Fruit fly (Drosophila melanogaster) whole organism, prepupa: Measurements from ENCODE around the gene CG7739.

Experiments
- Blimp-1 ChIP-seq: fragments of 200-800 bp; sonication (Bioruptor generic); optimal IDR thresholded peaks from 3 replicates; lab custom pipeline; 2017; ENCODE audit warnings: missing biosample characterization, missing genetic modification characterization, mild to moderate bottlenecking, moderate library complexity, missing genetic modification reagents
- CG10631 ChIP-seq: fragments of 200-800 bp; sonication (Bioruptor generic); optimal IDR thresholded peaks from 2 replicates; lab custom pipeline; 2016; ENCODE audit warnings: missing biosample characterization, missing genetic modification characterization
- CG10669 ChIP-seq: fragments of 200-800 bp; sonication (Bioruptor generic); optimal IDR thresholded peaks from 3 replicates; lab custom pipeline; 2018; ENCODE audit warnings: missing biosample characterization, mild to moderate bottlenecking, missing genetic modification characterization, moderate library complexity
- CG11294 ChIP-seq: fragments of 200-800 bp; sonication (Bioruptor generic); IDR thresholded peaks from 2 replicates; pipeline ENCODE4 v1.3.6; 2022; ENCODE audit warnings: missing biosample characterization, missing genetic modification characterization
- CG11762 ChIP-seq: fragments of 200-800 bp; sonication (Bioruptor generic); optimal IDR thresholded peaks from 3 replicates; lab custom pipeline; 2016; ENCODE audit warnings: missing biosample characterization, missing genetic modification characterization; ENCODE audit not compliant: insufficient read depth
- CG15336 ChIP-seq: fragments of 200-800 bp; sonication (Bioruptor generic); IDR thresholded peaks from 2 replicates; pipeline ENCODE4 v1.3.6; 2022; ENCODE audit warnings: missing biosample characterization, missing genetic modification characterization
- CG1621 ChIP-seq: fragments of 200-800 bp; sonication (Bioruptor generic); optimal IDR thresholded peaks from 3 replicates; lab custom pipeline; 2018; ENCODE audit warnings: missing biosample characterization, mild to moderate bottlenecking, missing genetic modification characterization
- CG16779 ChIP-seq: fragments of 200-800 bp; sonication (Bioruptor generic); optimal IDR thresholded peaks from 3 replicates; lab custom pipeline; 2017; ENCODE audit warnings: missing biosample characterization, mild to moderate bottlenecking, missing genetic modification characterization
- CG3032 ChIP-seq: fragments of 200-800 bp; optimal IDR thresholded peaks from 2 replicates; lab custom pipeline; 2019; ENCODE audit warnings: missing biosample characterization, mild to moderate bottlenecking, missing genetic modification characterization, moderate library complexity
- CG31627 ChIP-seq: fragments of 200-800 bp; sonication (Bioruptor generic); optimal IDR thresholded peaks from 3 replicates; lab custom pipeline; 2016; ENCODE audit warnings: missing biosample characterization, missing genetic modification characterization
- CG32006 ChIP-seq: fragments of 200-800 bp; sonication (Bioruptor generic); optimal IDR thresholded peaks from 3 replicates; lab custom pipeline; 2017; ENCODE audit warnings: missing biosample characterization, mild to moderate bottlenecking, missing genetic modification characterization
- CG34406 ChIP-seq: fragments of 200-800 bp; sonication (Bioruptor generic); optimal IDR thresholded peaks from 3 replicates; lab custom pipeline; 2016; ENCODE audit warnings: missing biosample characterization, missing genetic modification characterization
- CG3919 ChIP-seq: fragments of 200-800 bp; sonication (Bioruptor generic); optimal IDR thresholded peaks from 3 replicates; lab custom pipeline; 2016; ENCODE audit warnings: missing biosample characterization, missing genetic modification characterization
- CG4318 ChIP-seq: fragments of 200-800 bp; sonication (Bioruptor generic); optimal IDR thresholded peaks from 3 replicates; lab custom pipeline; 2017; ENCODE audit warnings: missing biosample characterization, mild to moderate bottlenecking, missing genetic modification characterization
- CG6163 ChIP-seq: fragments of 200-800 bp; sonication (Bioruptor generic); IDR thresholded peaks from 3 replicates; pipeline ENCODE4 v1.3.6; 2022; ENCODE audit warnings: missing biosample characterization, missing genetic modification characterization
- CG6276 ChIP-seq: fragments of 200-800 bp; sonication (Bioruptor generic); optimal IDR thresholded peaks from 2 replicates; lab custom pipeline; 2017; ENCODE audit warnings: missing biosample characterization, mild to moderate bottlenecking, missing genetic modification characterization
- CG6808 ChIP-seq: fragments of 200-800 bp; sonication (Bioruptor generic); optimal IDR thresholded peaks from 3 replicates; lab custom pipeline; 2017; ENCODE audit warnings: missing biosample characterization, missing genetic modification characterization, mild to moderate bottlenecking, moderate library complexity, missing genetic modification reagents
- CG6854 ChIP-seq: fragments of 200-800 bp; sonication (Bioruptor generic); optimal IDR thresholded peaks from 2 replicates; lab custom pipeline; 2017; ENCODE audit warnings: missing biosample characterization, mild to moderate bottlenecking, missing genetic modification characterization
- CG7368 ChIP-seq: fragments of 200-800 bp; sonication (Bioruptor generic); optimal IDR thresholded peaks from 3 replicates; lab custom pipeline; 2016; ENCODE audit warnings: missing biosample characterization, missing genetic modification characterization
- CG8119 ChIP-seq: fragments of 200-800 bp; sonication (Bioruptor generic); IDR thresholded peaks from 3 replicates; pipeline ENCODE4 v1.3.6; 2022; ENCODE audit warnings: missing biosample characterization, missing genetic modification characterization
- CG8319 ChIP-seq: fragments of 200-800 bp; sonication (Bioruptor generic); optimal IDR thresholded peaks from 3 replicates; lab custom pipeline; 2016; ENCODE audit warnings: missing biosample characterization, missing genetic modification characterization
- Eip75B ChIP-seq: fragments of 200-800 bp; sonication (Bioruptor generic); optimal IDR thresholded peaks from 3 replicates; lab custom pipeline; 2016; ENCODE audit warnings: missing biosample characterization, missing genetic modification characterization
- Eip78C ChIP-seq: fragments of 200-800 bp; sonication (Bioruptor generic); peaks from one replicate; lab custom pipeline; 2016; ENCODE audit warnings: missing biosample characterization, missing genetic modification characterization
- Eip93F ChIP-seq: fragments of 200-800 bp; sonication (Bioruptor generic); optimal IDR thresholded peaks from 2 replicates; lab custom pipeline; 2016; ENCODE audit warnings: missing biosample characterization, mild to moderate bottlenecking, missing genetic modification characterization
- Ets21C ChIP-seq: fragments of 200-800 bp; sonication (Bioruptor generic); optimal IDR thresholded peaks from 3 replicates; lab custom pipeline; 2016; ENCODE audit warnings: missing biosample characterization, missing genetic modification characterization
- Ets96B ChIP-seq: fragments of 200-800 bp; optimal IDR thresholded peaks from 2 replicates; lab custom pipeline; 2019; ENCODE audit warnings: missing biosample characterization, mild to moderate bottlenecking, missing genetic modification characterization, moderate library complexity
- Gug ChIP-seq: fragments of 200-800 bp; sonication (Bioruptor generic); IDR thresholded peaks from 2 replicates; pipeline ENCODE4 v1.3.6; 2022; ENCODE audit warnings: missing biosample characterization, missing genetic modification characterization
- Hr38 ChIP-seq: sonication (Bioruptor generic); optimal IDR thresholded peaks from 2 replicates; lab custom pipeline; 2016; ENCODE audit warnings: missing biosample characterization, missing genetic modification characterization
- Hr39 ChIP-seq: fragments of 200-800 bp; sonication (Bioruptor generic); optimal IDR thresholded peaks from 2 replicates; lab custom pipeline; 2016; ENCODE audit warnings: missing biosample characterization, missing genetic modification characterization
- Hr4 ChIP-seq: fragments of 200-800 bp; sonication (Bioruptor generic); optimal IDR thresholded peaks from 3 replicates; lab custom pipeline; 2016; ENCODE audit warnings: missing biosample characterization, missing genetic modification characterization
- Met ChIP-seq: fragments of 200-800 bp; sonication (Bioruptor generic); optimal IDR thresholded peaks from 3 replicates; lab custom pipeline; 2016; ENCODE audit warnings: missing biosample characterization, missing genetic modification characterization
- OdsH ChIP-seq: fragments of 200-800 bp; sonication (Bioruptor generic); optimal IDR thresholded peaks from 3 replicates; lab custom pipeline; 2016; ENCODE audit warnings: missing biosample characterization, missing genetic modification characterization
- Smox ChIP-seq: fragments of 200-800 bp; sonication (Bioruptor generic); optimal IDR thresholded peaks from 3 replicates; lab custom pipeline; 2016; ENCODE audit warnings: missing biosample characterization, missing genetic modification characterization
- Sox102F ChIP-seq: fragments of 200-800 bp; sonication (Bioruptor generic); optimal IDR thresholded peaks from 2 replicates; lab custom pipeline; 2016; ENCODE audit warnings: missing biosample characterization, mild to moderate bottlenecking, missing genetic modification characterization
- Sox14 ChIP-seq: fragments of 200-800 bp; sonication (Bioruptor generic); optimal IDR thresholded peaks from 3 replicates; lab custom pipeline; 2016; ENCODE audit warnings: missing biosample characterization, missing genetic modification characterization
- achi ChIP-seq: fragments of 200-800 bp; sonication (Bioruptor generic); optimal IDR thresholded peaks from 3 replicates; lab custom pipeline; 2016; ENCODE audit warnings: missing biosample characterization, missing genetic modification characterization
- acj6 ChIP-seq: fragments of 200-800 bp; sonication (Bioruptor generic); optimal IDR thresholded peaks from 3 replicates; lab custom pipeline; 2016; ENCODE audit warnings: missing biosample characterization, missing genetic modification characterization
- cyc ChIP-seq: fragments of 200-800 bp; sonication (Bioruptor generic); optimal IDR thresholded peaks from 3 replicates; lab custom pipeline; 2016; ENCODE audit warnings: missing biosample characterization, missing genetic modification characterization
- dac ChIP-seq: fragments of 200-800 bp; sonication (Bioruptor generic); optimal IDR thresholded peaks from 2 replicates; lab custom pipeline; 2017; ENCODE audit warnings: missing biosample characterization, mild to moderate bottlenecking, missing genetic modification characterization
- dsx ChIP-seq: fragments of 200-800 bp; optimal IDR thresholded peaks from 3 replicates; lab custom pipeline; 2019; ENCODE audit warnings: missing biosample characterization, mild to moderate bottlenecking, missing genetic modification characterization, moderate library complexity; ENCODE audit not compliant: poor library complexity, severe bottlenecking
- eg ChIP-seq: fragments of 200-800 bp; sonication (Bioruptor generic); IDR thresholded peaks from 3 replicates; pipeline ENCODE4 v1.3.6; 2022; ENCODE audit warnings: missing biosample characterization, missing genetic modification characterization
- fd59A ChIP-seq: fragments of 200-800 bp; sonication (Bioruptor generic); optimal IDR thresholded peaks from 2 replicates; lab custom pipeline; 2017; ENCODE audit warnings: missing biosample characterization, mild to moderate bottlenecking, missing genetic modification characterization, missing genetic modification reagents
- fd85E ChIP-seq: fragments of 200-800 bp; sonication (Bioruptor generic); optimal IDR thresholded peaks from 3 replicates; lab custom pipeline; 2016; ENCODE audit warnings: missing biosample characterization, missing genetic modification characterization
- fkh ChIP-seq: fragments of 200-800 bp; sonication (Bioruptor generic); optimal IDR thresholded peaks from 3 replicates; lab custom pipeline; 2017; ENCODE audit warnings: missing biosample characterization, mild to moderate bottlenecking, missing genetic modification characterization, moderate library complexity
- lz ChIP-seq: fragments of 200-800 bp; sonication (Bioruptor generic); optimal IDR thresholded peaks from 3 replicates; lab custom pipeline; 2016; ENCODE audit warnings: missing biosample characterization, missing genetic modification characterization
- net ChIP-seq: fragments of 200-800 bp; sonication (Bioruptor generic); optimal IDR thresholded peaks from 3 replicates; lab custom pipeline; 2016; ENCODE audit warnings: missing biosample characterization, missing genetic modification characterization
- pdm3 ChIP-seq: fragments of 200-800 bp; sonication (Bioruptor generic); optimal IDR thresholded peaks from 3 replicates; lab custom pipeline; 2016; ENCODE audit warnings: missing biosample characterization, missing genetic modification characterization
- salr ChIP-seq, 2 experiments: fragments of 200-800 bp; sonication (Bioruptor generic); optimal IDR thresholded peaks; 3 replicates each; lab custom pipeline; 2016 to 2018; ENCODE audit warnings: missing biosample characterization in 2 of 2, missing genetic modification characterization in 2 of 2, mild to moderate bottlenecking in 1 of 2
- spab ChIP-seq: fragments of 200-800 bp; sonication (Bioruptor generic); optimal IDR thresholded peaks from 2 replicates; lab custom pipeline; 2017; ENCODE audit warnings: missing biosample characterization, mild to moderate bottlenecking, missing genetic modification characterization, missing genetic modification reagents
- svp ChIP-seq: fragments of 200-800 bp; sonication (Bioruptor generic); peaks from one replicate; lab custom pipeline; 2016; ENCODE audit warnings: missing biosample characterization, missing genetic modification characterization
- topi ChIP-seq: fragments of 200-800 bp; sonication (Bioruptor generic); optimal IDR thresholded peaks from 3 replicates; lab custom pipeline; 2016; ENCODE audit warnings: missing biosample characterization, missing genetic modification characterization
- vri ChIP-seq: fragments of 200-800 bp; sonication (Bioruptor generic); optimal IDR thresholded peaks from 3 replicates; lab custom pipeline; 2016; ENCODE audit warnings: missing biosample characterization, mild to moderate bottlenecking, missing genetic modification characterization

Gene CG7739

DNA sequence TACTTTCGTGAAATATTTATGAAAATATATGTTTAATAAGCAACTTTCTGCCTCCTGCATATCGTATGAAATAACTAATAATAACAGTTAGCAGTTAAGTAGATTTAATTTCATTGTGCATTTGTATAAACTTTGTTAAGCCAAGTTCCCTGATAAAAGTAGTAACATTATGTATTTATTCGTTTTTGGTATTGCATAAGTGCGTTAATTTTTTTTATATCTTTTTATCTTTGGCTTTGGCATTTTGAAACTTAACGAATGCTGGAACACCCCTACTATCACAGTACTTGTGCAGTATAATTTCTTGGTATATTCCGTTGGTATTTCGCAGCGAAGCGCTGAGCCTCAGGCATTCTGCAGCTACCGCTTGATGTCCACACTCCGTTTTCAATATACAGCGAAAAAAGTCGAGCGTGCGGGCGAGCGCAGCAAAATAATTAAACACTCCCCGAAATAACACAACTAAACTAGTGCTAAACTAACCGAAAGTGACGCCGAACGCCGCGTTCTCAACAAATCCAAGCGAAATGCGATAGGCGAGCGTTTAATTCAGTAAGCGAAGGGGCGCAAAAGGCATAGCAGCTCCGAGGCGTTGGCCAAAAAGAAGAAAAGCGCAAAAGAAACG lies 25.8 kb upstream of the CG7739 start, which contains the start of gene RhoGAP71E:
Gene RhoGAP71E (plus strand): TSS at position 347 of the 625 bp plus-strand sequence.
- no peak for TF ChIP-seq CG11762 (GFP tag; lab: Kevin White, UChicago)
- peak; percentile 46 for TF ChIP-seq Gug (GFP tag; lab: Robert Waterston, UW)
- TF ChIP-seq CG1621: peak; percentile 8
- no peak for TF ChIP-seq Hr38 (GFP tag; lab: Kevin White, UChicago)
- peak; percentile 16 for TF ChIP-seq cyc (GFP tag; lab: Kevin White, UChicago)
- no peak for TF ChIP-seq svp
- TF ChIP-seq salr (GFP tag; optimal IDR thresholded peaks at IDR 0.05; lab: Kevin White, UChicago): peak in 1 of 2 experiments; percentile 13
- TF ChIP-seq CG6854 (GFP tag; lab: Kevin White, UChicago): peak; percentile 77
- no peak for TF ChIP-seq Eip93F (GFP tag; lab: Kevin White, UChicago)
- peak; percentile 33 for TF ChIP-seq Sox14 (GFP tag; lab: Kevin White, UChicago)
- TF ChIP-seq Sox102F (GFP tag; lab: Kevin White, UChicago): peak; percentile 22
- peak; percentile 17 for TF ChIP-seq fd85E (GFP tag; lab: Kevin White, UChicago)
- no peak for TF ChIP-seq CG11294 (GFP tag; lab: Robert Waterston, UW)
- peak; percentile 54 for TF ChIP-seq CG16779 (tag; lab: Kevin White, UChicago)
- no peak for TF ChIP-seq Smox (GFP tag; lab: Kevin White, UChicago)
- TF ChIP-seq Ets21C (GFP tag; lab: Kevin White, UChicago): no peak
- TF ChIP-seq CG34406 (GFP tag; lab: Kevin White, UChicago): no peak
- TF ChIP-seq CG15336 (GFP tag; lab: Robert Waterston, UW): peak; percentile 63
- peak; percentile 16 for TF ChIP-seq Ets96B (tag; lab: Kevin White, UChicago)
- TF ChIP-seq Blimp-1 (GFP tag; lab: Kevin White, UChicago): no peak
- no peak for TF ChIP-seq CG3919 (GFP tag; lab: Kevin White, UChicago)
- TF ChIP-seq CG6163 (GFP tag; lab: Robert Waterston, UW): peak; percentile 78; the same call in 2 of the 3 replicates
- no peak for TF ChIP-seq dac (GFP tag; lab: Kevin White, UChicago)
- peak; percentile 67 for TF ChIP-seq Eip78C (GFP tag; lab: Kevin White, UChicago)
- TF ChIP-seq CG6808 (GFP tag; lab: Kevin White, UChicago): peak; percentile 9
- peak; percentile 55; the same call in 2 of the 3 replicates for TF ChIP-seq eg (GFP tag; lab: Robert Waterston, UW)
- no peak for TF ChIP-seq pdm3
- no peak for TF ChIP-seq acj6
- TF ChIP-seq Eip75B: no peak
- TF ChIP-seq vri (GFP tag; lab: Kevin White, UChicago): no peak
- TF ChIP-seq fkh (GFP tag; lab: Kevin White, UChicago): no peak
- no peak for TF ChIP-seq CG6276 (GFP tag; lab: Kevin White, UChicago)
- TF ChIP-seq achi (GFP tag; lab: Kevin White, UChicago): no peak
- peak; percentile 15 for TF ChIP-seq lz (GFP tag; lab: Kevin White, UChicago)
- TF ChIP-seq CG10631: no peak
- TF ChIP-seq topi (GFP tag; lab: Kevin White, UChicago): no peak
- TF ChIP-seq CG8119: peak; percentile 75
- no peak for TF ChIP-seq fd59A
- TF ChIP-seq CG8319 (GFP tag; lab: Kevin White, UChicago): no peak
- no peak for TF ChIP-seq CG4318
- TF ChIP-seq OdsH (GFP tag; lab: Kevin White, UChicago): no peak
- no peak for TF ChIP-seq Hr4 (GFP tag; lab: Kevin White, UChicago)
- peak; percentile 43 for TF ChIP-seq dsx (GFP tag; lab: Kevin White, UChicago)
- no peak for TF ChIP-seq CG7368 (GFP tag; lab: Kevin White, UChicago)
- peak; percentile 50 for TF ChIP-seq CG3032
- peak; percentile 23 for TF ChIP-seq CG10669
- TF ChIP-seq CG31627 (GFP tag; lab: Kevin White, UChicago): no peak
- no peak for TF ChIP-seq Hr39 (GFP tag; lab: Kevin White, UChicago)
- peak; percentile 3 for TF ChIP-seq CG32006 (GFP tag; lab: Kevin White, UChicago)
- TF ChIP-seq net (GFP tag; lab: Kevin White, UChicago): no peak
- TF ChIP-seq Met (GFP tag; lab: Kevin White, UChicago): no peak
- no peak for TF ChIP-seq spab (GFP tag; lab: Kevin White, UChicago)
